Worm (Caenorhabditis elegans) whole organism, L4/young adult: Measurements from ENCODE around the gene scl-3.

Experiments
- W03F9.2 ChIP-seq: fragments of 150-350 bp; optimal IDR thresholded peaks from 2 replicates; lab custom pipeline; 2014; ENCODE audit warnings: missing biosample characterization, missing genetic modification characterization
- dao-5 ChIP-seq: sonication (generic microtip); optimal IDR thresholded peaks from 2 replicates; lab custom pipeline; 2016; ENCODE audit warnings: missing genotype, missing genetic modification characterization, moderate library complexity, missing compliant biosample characterization
- him-1 ChIP-seq: sonication (generic microtip); optimal IDR thresholded peaks from 2 replicates; lab custom pipeline; 2016; ENCODE audit warnings: missing genotype, missing genetic modification reagents, missing genetic modification characterization, missing compliant biosample characterization

Gene scl-3

ce11 chrIV:13032153-13032552 lies 27.2 kb upstream of the scl-3 start:
- TF ChIP-seq dao-5 (tag; lab: Kevin White, UChicago) (no peak), W03F9.2 (no peak), him-1 (no peak)

- TF ChIP-seq W03F9.2 (no peak), him-1 (no peak), dao-5 (tag; lab: Kevin White, UChicago) (no peak)
These were observed 25.9 kb upstream of the scl-3 start for ce11 chrIV:13033516-13033915.

- no peak for TF ChIP-seq dao-5 (tag; lab: Kevin White, UChicago)
These were observed 24.1 kb upstream of the scl-3 start for ce11 chrIV:13035302-13035701.

ce11 chrIV:13036835-13037234 lies 22.5 kb upstream of the scl-3 start:
- TF ChIP-seq dao-5 (tag; lab: Kevin White, UChicago): no peak
- no peak for TF ChIP-seq him-1
- no peak for TF ChIP-seq W03F9.2

- TF ChIP-seq dao-5 (tag; lab: Kevin White, UChicago) (no peak), him-1 (no peak), W03F9.2 (no peak)
These were observed 20.5 kb upstream of the scl-3 start, which contains the start of gene F49E11.2 for ce11 chrIV:13038888-13039287. F49E11.2 (minus strand) TSS chrIV:13038988.

- TF ChIP-seq him-1 (no peak), W03F9.2 (no peak), dao-5 (tag; lab: Kevin White, UChicago) (no peak)
These were observed 17.9 kb upstream of the scl-3 start for ce11 chrIV:13041486-13041885.

ce11 chrIV:13042091-13042490 lies 17.3 kb upstream of the scl-3 start, which contains the start of gene amt-2:
amt-2 (plus strand) TSS chrIV:13042391.
- TF ChIP-seq dao-5 (tag; lab: Kevin White, UChicago) (no peak), W03F9.2 (no peak)

ce11 chrIV:13044980-13045379 lies 14.4 kb upstream of the scl-3 start:
- TF ChIP-seq W03F9.2 (no peak), dao-5 (tag; lab: Kevin White, UChicago) (no peak), him-1 (no peak)

- TF ChIP-seq dao-5 (tag; lab: Kevin White, UChicago): no peak
- TF ChIP-seq W03F9.2: no peak
- no peak for TF ChIP-seq him-1
These were observed 12.5 kb upstream of the scl-3 start, which contains the start of gene scl-9 for ce11 chrIV:13046848-13047247. scl-9 (plus strand) TSS chrIV:13047148.

- TF ChIP-seq dao-5 (tag; lab: Kevin White, UChicago) (no peak), him-1 (no peak), W03F9.2 (no peak)
These were observed 11.2 kb upstream of the scl-3 start, which contains the start of gene scl-10 for ce11 chrIV:13048157-13048556. scl-10 (plus strand) TSS chrIV:13048457.

ce11 chrIV:13051073-13051472 lies 8.3 kb upstream of the scl-3 start, which contains the start of gene scl-11:
scl-11 (plus strand) TSS chrIV:13051373.
- TF ChIP-seq him-1 (no peak), dao-5 (tag; lab: Kevin White, UChicago) (no peak), W03F9.2 (no peak)

ce11 chrIV:13052568-13052967 lies 6.8 kb upstream of the scl-3 start, which contains the start of gene F49E11.7:
F49E11.7 (plus strand) TSS chrIV:13052868.
- TF ChIP-seq him-1 (no peak), dao-5 (tag; lab: Kevin White, UChicago) (no peak), W03F9.2 (no peak)

ce11 chrIV:13056026-13056425 lies 3.4 kb upstream of the scl-3 start, which contains the start of gene scl-1:
scl-1 (plus strand) TSS chrIV:13056326.
- TF ChIP-seq W03F9.2 (no peak), dao-5 (tag; lab: Kevin White, UChicago) (no peak), him-1 (no peak)

ce11 chrIV:13057418-13057817 lies 2.0 kb upstream of the scl-3 start, which contains the start of gene scl-2:
scl-2 (plus strand) TSS chrIV:13057710.
- TF ChIP-seq him-1 (no peak), W03F9.2 (no peak), dao-5 (tag; lab: Kevin White, UChicago) (no peak)

ce11 chrIV:13063714-13064113 lies 4.3 kb downstream of the scl-3 start, which contains the start of gene scl-5:
scl-5 (plus strand) TSS chrIV:13064014.
- TF ChIP-seq W03F9.2 (no peak), dao-5 (tag; lab: Kevin White, UChicago) (no peak), him-1 (no peak)

- no peak for TF ChIP-seq W03F9.2
- no peak for TF ChIP-seq dao-5 (tag; lab: Kevin White, UChicago)
- no peak for TF ChIP-seq him-1
These were observed 6.7 kb downstream of the scl-3 start for ce11 chrIV:13066044-13066443.
